Fruit fly (Drosophila melanogaster) whole organism, prepupa: ENCODE data around the gene CG11854.
A peak's percentile ranks its signal among the peaks of the same experiment; 100 is the strongest.

ENCODE experiments used
- CG9139 ChIP-seq: fragments of 200-800 bp; sonication (Bioruptor generic); optimal IDR thresholded peaks from 3 replicates; lab custom pipeline; 2017; ENCODE audit warnings: missing biosample characterization, mild to moderate bottlenecking, missing genetic modification characterization
- Gug ChIP-seq: fragments of 200-800 bp; sonication (Bioruptor generic); IDR thresholded peaks from 2 replicates; pipeline ENCODE4 v1.3.6; 2022; ENCODE audit warnings: missing biosample characterization, missing genetic modification characterization
- topi ChIP-seq: fragments of 200-800 bp; sonication (Bioruptor generic); optimal IDR thresholded peaks from 3 replicates; lab custom pipeline; 2016; ENCODE audit warnings: missing biosample characterization, missing genetic modification characterization

- TF ChIP-seq topi (no peak), CG9139 (no peak), Gug (peak; percentile 65)
Observed at dm6 chr3R:25262322-25262761, 20.5 kb downstream of the CG11854 start, which contains the start of the genes Kdsr and CG11858.
